Worm (Caenorhabditis elegans) whole organism, L3 larva: Measurements from ENCODE around the gene rskd-1.
A peak's percentile ranks its signal among the peaks of the same experiment; 100 is the strongest.

Experiments
- aly-2 ChIP-seq: fragments of 150-350 bp; optimal IDR thresholded peaks from 2 replicates; lab custom pipeline; 2014; ENCODE audit warnings: missing biosample characterization, missing genetic modification characterization
- ceh-28 ChIP-seq: fragments of 150-350 bp; optimal IDR thresholded peaks from 2 replicates; lab custom pipeline; 2014; ENCODE audit warnings: missing biosample characterization, missing genetic modification reagents, missing genetic modification characterization
- elt-1 ChIP-seq: fragments of 150-350 bp; optimal IDR thresholded peaks from 2 replicates; lab custom pipeline; 2014; ENCODE audit warnings: missing biosample characterization, missing genetic modification characterization
- jun-1 ChIP-seq: fragments of 150-350 bp; optimal IDR thresholded peaks from 2 replicates; lab custom pipeline; 2014; ENCODE audit warnings: missing biosample characterization, missing genetic modification reagents, missing genetic modification characterization
- lin-39 ChIP-seq: fragments of 150-350 bp; optimal IDR thresholded peaks from 2 replicates; lab custom pipeline; 2018; ENCODE audit warnings: missing biosample characterization, missing genetic modification reagents, missing genetic modification characterization
- mdl-1 ChIP-seq: fragments of 150-350 bp; optimal IDR thresholded peaks from 2 replicates; lab custom pipeline; 2014; ENCODE audit warnings: missing biosample characterization, missing genetic modification characterization
- nfya-1 ChIP-seq: sonication (generic microtip); optimal IDR thresholded peaks from 2 replicates; lab custom pipeline; 2017; ENCODE audit warnings: missing genetic modification characterization, mild to moderate bottlenecking, missing compliant biosample characterization, antibody characterized with exemption, moderate library complexity; ENCODE audit not compliant: insufficient read depth
- nhr-237 ChIP-seq: fragments of 150-350 bp; optimal IDR thresholded peaks from 2 replicates; lab custom pipeline; 2014; ENCODE audit warnings: missing biosample characterization, missing genetic modification characterization
- nhr-77 ChIP-seq: fragments of 150-350 bp; optimal IDR thresholded peaks from 2 replicates; lab custom pipeline; 2014; ENCODE audit warnings: missing biosample characterization, missing genetic modification characterization
- sea-2 ChIP-seq: fragments of 150-350 bp; sonication (generic microtip); optimal IDR thresholded peaks from 4 replicates; lab custom pipeline; 2014; ENCODE audit warnings: missing biosample characterization, missing genetic modification reagents, missing genetic modification characterization
- snpc-4 ChIP-seq: fragments of 150-350 bp; optimal IDR thresholded peaks from 2 replicates; lab custom pipeline; 2014; ENCODE audit warnings: missing biosample characterization, missing genetic modification characterization
- ztf-11 ChIP-seq: fragments of 150-350 bp; optimal IDR thresholded peaks from 2 replicates; lab custom pipeline; 2014; ENCODE audit warnings: missing biosample characterization, missing genetic modification characterization

- TF ChIP-seq nfya-1 (tag; lab: Kevin White, UChicago) (peak; percentile 89), mdl-1 (peak; percentile 5), aly-2 (tag; lab: Kevin White, UChicago) (peak; percentile 4), nhr-237 (no peak), sea-2 (GFP tag; lab: Kevin White, UChicago) (no peak), jun-1 (tag; lab: Kevin White, UChicago) (peak; percentile 74), ztf-11 (no peak), ceh-28 (tag; lab: Kevin White, UChicago) (peak; percentile 63), nhr-77 (tag; lab: Kevin White, UChicago) (peak; percentile 52), lin-39 (tag; lab: Kevin White, UChicago) (peak; percentile 70), snpc-4 (tag; lab: Kevin White, UChicago) (peak; percentile 87), elt-1 (tag; lab: Kevin White, UChicago) (peak; percentile 41)
Observed at ce11 chrV:12291587-12291986, 3.2 kb upstream of the rskd-1 start, which contains the start of the genes srpa-68 and srh-16.
